Worm (Caenorhabditis elegans) whole organism, L4 larva: ENCODE measurements around the gene usip-1.

Experiments used
- F37D6.2 ChIP-seq: sonication (generic microtip); optimal IDR thresholded peaks from 2 replicates; lab custom pipeline; 2016; ENCODE audit warnings: mild to moderate bottlenecking, missing genetic modification characterization, missing compliant biosample characterization
- F44E2.7 ChIP-seq: fragments of 200-800 bp; sonication (Bioruptor generic); IDR thresholded peaks from 2 replicates; pipeline ENCODE4 v2.1.2; 2022; ENCODE audit warnings: missing genetic modification characterization, missing compliant biosample characterization
- T20F7.1 ChIP-seq: fragments of 200-800 bp; sonication (Bioruptor generic); optimal IDR thresholded peaks from 2 replicates; lab custom pipeline; 2018; ENCODE audit warnings: mild to moderate bottlenecking, missing genetic modification characterization, missing compliant biosample characterization
- Y105C5A.15 ChIP-seq: fragments of 200-800 bp; sonication (Bioruptor generic); IDR thresholded peaks from 2 replicates; pipeline ENCODE4 v1.3.6; 2022; ENCODE audit warnings: missing genetic modification characterization, missing compliant biosample characterization
- Y48G9A.11 ChIP-seq: fragments of 200-800 bp; sonication (Bioruptor generic); IDR thresholded peaks from 2 replicates; pipeline ENCODE4 v1.3.6; 2022; ENCODE audit warnings: missing genetic modification reagents, missing genetic modification characterization, missing compliant biosample characterization
- ceh-20 ChIP-seq: fragments of 200-800 bp; sonication (Bioruptor generic); IDR thresholded peaks from 2 replicates; pipeline ENCODE4 v1.3.6; 2022; ENCODE audit warnings: missing genetic modification reagents, missing genetic modification characterization, missing compliant biosample characterization
- ceh-32 ChIP-seq: sonication (generic microtip); optimal IDR thresholded peaks from 2 replicates; lab custom pipeline; 2016; ENCODE audit warnings: mild to moderate bottlenecking, missing genetic modification characterization, missing compliant biosample characterization; ENCODE audit not compliant: poor library complexity
- ceh-62 ChIP-seq: sonication (generic microtip); optimal IDR thresholded peaks from 2 replicates; lab custom pipeline; 2017; ENCODE audit warnings: missing biosample characterization, missing genetic modification characterization
- cey-2 ChIP-seq: sonication (generic microtip); optimal IDR thresholded peaks from 3 replicates; lab custom pipeline; 2017; ENCODE audit warnings: missing genetic modification characterization, mild to moderate bottlenecking, missing compliant biosample characterization, antibody characterized with exemption, borderline replicate concordance; ENCODE audit not compliant: insufficient read depth
- daf-16 ChIP-seq, 3 experiments: sonication (generic microtip); optimal IDR thresholded peaks; 2 replicates each; lab custom pipeline; 2016 to 2017; ENCODE audit warnings: missing genetic modification characterization in 3 of 3, missing genetic modification reagents in 3 of 3, mild to moderate bottlenecking in 2 of 3, missing compliant biosample characterization in 2 of 3, missing biosample characterization in 1 of 3, moderate library complexity in 1 of 3
- daf-19 ChIP-seq: fragments of 200-800 bp; sonication (Bioruptor generic); conservative IDR thresholded peaks from 2 replicates; pipeline ENCODE4 v1.3.6; 2022; ENCODE audit warnings: missing genetic modification characterization, missing compliant biosample characterization
- daf-8 ChIP-seq: fragments of 200-800 bp; sonication (Bioruptor generic); IDR thresholded peaks from 2 replicates; pipeline ENCODE4 v1.3.6; 2022; ENCODE audit warnings: missing genetic modification characterization, missing compliant biosample characterization
- dmd-9 ChIP-seq: fragments of 200-800 bp; sonication (Bioruptor generic); IDR thresholded peaks from 2 replicates; pipeline ENCODE4 v1.3.6; 2022; ENCODE audit warnings: missing genetic modification reagents, missing genetic modification characterization, missing compliant biosample characterization
- dpl-1 ChIP-seq: fragments of 150-350 bp; optimal IDR thresholded peaks from 2 replicates; lab custom pipeline; 2014; ENCODE audit warnings: missing biosample characterization, missing genetic modification reagents, missing genetic modification characterization
- duxl-1 ChIP-seq: sonication (generic microtip); optimal IDR thresholded peaks from 2 replicates; lab custom pipeline; 2016; ENCODE audit warnings: mild to moderate bottlenecking, missing genetic modification characterization, moderate library complexity, missing compliant biosample characterization; ENCODE audit not compliant: poor library complexity
- egl-43 ChIP-seq: fragments of 200-800 bp; sonication (Bioruptor generic); IDR thresholded peaks from 2 replicates; pipeline ENCODE4 v1.3.6; 2022; ENCODE audit warnings: missing genetic modification reagents, missing genetic modification characterization, missing compliant biosample characterization
- hlh-30 ChIP-seq: sonication (generic microtip); optimal IDR thresholded peaks from 2 replicates; lab custom pipeline; 2017; ENCODE audit warnings: antibody characterized with exemption, mild to moderate bottlenecking, missing genetic modification characterization, missing compliant biosample characterization; ENCODE audit not compliant: insufficient read depth
- lim-7 ChIP-seq: fragments of 200-800 bp; sonication (Bioruptor generic); IDR thresholded peaks from 2 replicates; pipeline ENCODE4 v1.3.6; 2022; ENCODE audit warnings: missing genetic modification characterization, missing compliant biosample characterization
- lin-13 ChIP-seq: fragments of 150-350 bp; optimal IDR thresholded peaks from 2 replicates; lab custom pipeline; 2014; ENCODE audit warnings: missing biosample characterization, missing genetic modification reagents, missing genetic modification characterization
- lsy-2 ChIP-seq, 2 experiments: fragments of 150-350 bp in 1 of 2; sonication (generic microtip) in 1 of 2; optimal IDR thresholded peaks; 2 replicates each; lab custom pipeline; 2014 to 2017; ENCODE audit warnings: missing biosample characterization in 2 of 2, missing genetic modification characterization in 2 of 2
- madf-9 ChIP-seq: fragments of 200-800 bp; sonication (Bioruptor generic); conservative IDR thresholded peaks from 2 replicates; pipeline ENCODE4 v1.3.6; 2022; ENCODE audit warnings: missing genetic modification reagents, missing genetic modification characterization, missing compliant biosample characterization
- mdl-1 ChIP-seq, 2 experiments: fragments of 150-350 bp in 1 of 2; sonication (generic microtip) in 1 of 2; optimal IDR thresholded peaks; 2 replicates each; lab custom pipeline; 2014 to 2017; ENCODE audit warnings: missing biosample characterization in 2 of 2, missing genetic modification characterization in 2 of 2
- mep-1 ChIP-seq: fragments of 150-350 bp; sonication (generic microtip); optimal IDR thresholded peaks from 3 replicates; lab custom pipeline; 2014; ENCODE audit warnings: missing biosample characterization, missing genetic modification characterization
- mes-2 ChIP-seq: sonication (generic microtip); optimal IDR thresholded peaks from 2 replicates; lab custom pipeline; 2016; ENCODE audit warnings: missing genotype, mild to moderate bottlenecking, missing genetic modification characterization, missing compliant biosample characterization; ENCODE audit not compliant: poor library complexity, severe bottlenecking
- nhr-10 ChIP-seq: fragments of 150-350 bp; optimal IDR thresholded peaks from 2 replicates; lab custom pipeline; 2014; ENCODE audit warnings: missing biosample characterization, missing genetic modification characterization
- nhr-25 ChIP-seq: sonication (generic microtip); optimal IDR thresholded peaks from 2 replicates; lab custom pipeline; 2017; ENCODE audit warnings: missing genetic modification characterization, mild to moderate bottlenecking, missing compliant biosample characterization, antibody characterized with exemption, moderate library complexity, borderline replicate concordance; ENCODE audit not compliant: insufficient read depth
- nhr-41 ChIP-seq: fragments of 200-800 bp; sonication (Bioruptor generic); IDR thresholded peaks from 2 replicates; pipeline ENCODE4 v1.3.6; 2022; ENCODE audit warnings: missing genetic modification reagents, missing genetic modification characterization, missing compliant biosample characterization
- pha-4 ChIP-seq, 2 experiments: fragments of 150-350 bp in 1 of 2; fragments of 200-800 bp in 1 of 2; sonication (Bioruptor generic) in 1 of 2; IDR thresholded peaks in 1 of 2; optimal IDR thresholded peaks in 1 of 2; 2 replicates each; pipeline versions ENCODE4 v1.3.6 to Lab custom; 2014 to 2022; ENCODE audit warnings: missing genetic modification characterization in 2 of 2, missing genetic modification reagents in 2 of 2, missing biosample characterization in 1 of 2, missing compliant biosample characterization in 1 of 2
- sdz-12 ChIP-seq: fragments of 200-800 bp; sonication (Bioruptor generic); optimal IDR thresholded peaks from 2 replicates; lab custom pipeline; 2018; ENCODE audit warnings: mild to moderate bottlenecking, missing genetic modification characterization, missing compliant biosample characterization
- skn-1 ChIP-seq: fragments of 150-350 bp; optimal IDR thresholded peaks from 2 replicates; lab custom pipeline; 2014; ENCODE audit warnings: missing biosample characterization, missing genetic modification characterization
- snpc-4 ChIP-seq: fragments of 150-350 bp; optimal IDR thresholded peaks from 2 replicates; lab custom pipeline; 2014; ENCODE audit warnings: missing biosample characterization, missing genetic modification characterization
- unc-62 ChIP-seq, 3 experiments: fragments of 150-350 bp in 1 of 3; sonication (generic microtip); optimal IDR thresholded peaks in 2 of 3; peaks in 1 of 3; 1 replicate in 1 of 3; 2 replicates in 2 of 3; lab custom pipeline; 2014 to 2017; ENCODE audit warnings: missing biosample characterization in 3 of 3, missing genetic modification characterization in 3 of 3, missing genetic modification reagents in 3 of 3, missing genotype in 1 of 3
- zag-1 ChIP-seq: fragments of 150-350 bp; optimal IDR thresholded peaks from 2 replicates; lab custom pipeline; 2014; ENCODE audit warnings: missing biosample characterization, missing genetic modification characterization
- zip-2 ChIP-seq: fragments of 150-350 bp; optimal IDR thresholded peaks from 2 replicates; lab custom pipeline; 2014; ENCODE audit warnings: missing biosample characterization, missing genetic modification characterization
- ztf-11 ChIP-seq: fragments of 150-350 bp; optimal IDR thresholded peaks from 2 replicates; lab custom pipeline; 2014; ENCODE audit warnings: missing biosample characterization, missing genetic modification characterization

Gene usip-1

ce11 chrV:12190943-12191569 is 7.1 kb upstream of the usip-1 start, which contains the start of gene dpy-30 (continued):
- peak; percentile 77 for TF ChIP-seq mes-2

DNA sequence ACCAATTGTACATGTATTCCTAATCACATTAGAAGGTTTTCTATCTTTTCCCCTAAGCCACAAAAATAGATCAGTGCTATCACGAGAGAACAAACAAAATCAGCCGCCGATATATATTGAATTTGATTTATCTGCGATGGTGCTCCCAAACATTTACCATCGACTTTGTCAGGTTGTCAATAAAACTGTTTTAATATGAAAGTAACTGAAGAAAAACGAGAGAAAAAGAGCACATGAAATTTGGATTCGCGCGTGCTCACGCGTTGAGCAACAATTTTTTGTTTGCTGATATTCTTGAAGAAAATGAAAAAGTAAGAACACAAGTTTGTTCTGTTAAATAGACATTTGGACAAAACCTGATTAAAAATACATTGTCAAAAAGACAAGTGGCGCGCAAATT is 4.8 kb upstream of the usip-1 start:
- TF ChIP-seq cey-2 (tag; lab: Kevin White, UChicago) (no peak), T20F7.1 (GFP tag; lab: Kevin White, UChicago) (no peak), ztf-11 (tag; lab: Kevin White, UChicago) (no peak), zag-1 (no peak), daf-8 (GFP tag; lab: Robert Waterston, UW) (no peak), Y48G9A.11 (GFP tag; lab: Robert Waterston, UW) (no peak)

- no peak for TF ChIP-seq egl-43 (GFP tag; lab: Robert Waterston, UW)
These were observed 3.4 kb upstream of the usip-1 start, which contains the start of gene ZK863.8 for ce11 chrV:12187344-12187743. Gene ZK863.8, minus strand, starts transcription at chrV:12187516.

- TF ChIP-seq pha-4 (GFP tag; IDR thresholded peaks at IDR 0.05; lab: Robert Waterston, UW) = no peak
- no peak for TF ChIP-seq pha-4 (tag; optimal IDR thresholded peaks at IDR 0.05; lab: Kevin White, UChicago)
- TF ChIP-seq T20F7.1 (GFP tag; lab: Kevin White, UChicago) = peak; percentile 92
- TF ChIP-seq nhr-41 (GFP tag; lab: Robert Waterston, UW) = no peak
- peak; percentile 19 for TF ChIP-seq mes-2
- no peak for TF ChIP-seq daf-16 (GFP tag; optimal IDR thresholded peaks at IDR 0.05; lab: Kevin White, UChicago)
- peak; percentile 25 for TF ChIP-seq daf-16 (tag; optimal IDR thresholded peaks at IDR 0.05; lab: Kevin White, UChicago)
- no peak for TF ChIP-seq dmd-9 (GFP tag; lab: Robert Waterston, UW)
- peak; percentile 94 for TF ChIP-seq Y48G9A.11 (GFP tag; lab: Robert Waterston, UW)
- peak; percentile 91 for TF ChIP-seq dpl-1 (GFP tag; lab: Kevin White, UChicago)
- TF ChIP-seq, all 104 proteins: peak for 5
These were observed 460 bp upstream of the usip-1 start, which contains the start of gene srd-4 for ce11 chrV:12184308-12184999. Gene srd-4, plus strand, starts transcription at chrV:12184949.

ce11 chrV:12181310-12181709 is 2.7 kb downstream of the usip-1 start, which contains the start of gene elpc-3:
Gene elpc-3, minus strand, starts transcription at chrV:12181410.
- TF ChIP-seq sdz-12 (GFP tag; lab: Kevin White, UChicago) (no peak), ceh-20 (GFP tag; lab: Robert Waterston, UW) (no peak), lim-7 (GFP tag; lab: Robert Waterston, UW) (no peak), mep-1 (tag; lab: Kevin White, UChicago) (no peak), dmd-9 (GFP tag; lab: Robert Waterston, UW) (no peak), nhr-10 (no peak), ceh-32 (tag; lab: Kevin White, UChicago) (no peak), mes-2 (no peak)

- TF ChIP-seq Y105C5A.15 (GFP tag; lab: Robert Waterston, UW) (no peak), F37D6.2 (no peak), unc-62 (GFP tag; optimal IDR thresholded peaks at IDR 0.05 in 1 of 2; lab: Kevin White, UChicago) (peak in 1 of 2 experiments; percentile 47), unc-62 (tag; optimal IDR thresholded peaks at IDR 0.05; lab: Kevin White, UChicago) (no peak), F44E2.7 (GFP tag; lab: Robert Waterston, UW) (no peak)
These were observed 4.7 kb downstream of the usip-1 start, which contains the start of gene clec-224 for ce11 chrV:12179338-12179737. Gene clec-224, minus strand, starts transcription at chrV:12179438.

DNA sequence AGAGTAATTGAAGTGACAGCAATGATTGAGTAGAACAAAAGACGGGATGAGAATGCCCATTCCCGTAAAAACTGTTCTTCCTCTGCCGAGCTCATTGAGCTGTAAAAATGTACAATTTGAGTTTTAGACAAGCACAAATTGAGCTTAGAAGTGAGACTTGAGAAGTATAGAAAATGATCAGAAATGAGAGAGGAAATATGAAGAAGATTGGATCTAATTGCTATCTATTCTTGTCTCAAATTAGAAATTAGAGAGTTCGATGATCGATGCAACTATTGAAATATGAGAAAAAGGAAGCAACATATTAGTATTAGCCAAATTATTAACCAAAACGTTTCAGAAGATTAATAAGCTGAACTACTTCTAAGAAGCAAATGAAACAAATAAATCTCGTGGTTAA is 13.9 kb downstream of the usip-1 start, which contains the start of gene ZK863.1:
TSS of gene ZK863.1 (minus strand) at position 101 of the 400 bp plus-strand sequence.
- no peak for TF ChIP-seq lsy-2 (tag; optimal IDR thresholded peaks at IDR 0.05; lab: Kevin White, UChicago)
- no peak for TF ChIP-seq skn-1 (tag; lab: Kevin White, UChicago)
- TF ChIP-seq duxl-1 (tag; lab: Kevin White, UChicago) = no peak
- TF ChIP-seq zip-2 (tag; lab: Kevin White, UChicago) = no peak
- no peak for TF ChIP-seq snpc-4 (tag; lab: Kevin White, UChicago)
- no peak for TF ChIP-seq ceh-62 (tag; lab: Kevin White, UChicago)
- TF ChIP-seq lin-13 (GFP tag; lab: Kevin White, UChicago) = no peak
- no peak for TF ChIP-seq madf-9 (GFP tag; lab: Robert Waterston, UW)
- no peak for TF ChIP-seq daf-19 (GFP tag; lab: Robert Waterston, UW)
- TF ChIP-seq ceh-32 (tag; lab: Kevin White, UChicago) = no peak
- no peak for TF ChIP-seq hlh-30
- TF ChIP-seq mdl-1 (tag; optimal IDR thresholded peaks at IDR 0.05; lab: Kevin White, UChicago) = no peak
- no peak for TF ChIP-seq nhr-25
